Fruit fly (Drosophila melanogaster) whole organism, embryonic: ENCODE data around the gene CG11350.

Experiments
- ATbp ChIP-seq: fragments of 200-800 bp; sonication (Bioruptor generic); optimal IDR thresholded peaks from 2 replicates; lab custom pipeline; 2017; ENCODE audit warnings: missing biosample characterization, mild to moderate bottlenecking, missing genetic modification characterization, missing genetic modification reagents
- Adf1 ChIP-seq: fragments of 200-800 bp; sonication (Bioruptor generic); IDR thresholded peaks from 2 replicates; pipeline ENCODE4 v1.3.6; 2022; ENCODE audit warnings: missing biosample characterization, missing genetic modification characterization
- Atf-2 ChIP-seq: fragments of 200-800 bp; sonication (Bioruptor generic); optimal IDR thresholded peaks from 2 replicates; lab custom pipeline; 2016; ENCODE audit warnings: missing biosample characterization, missing genetic modification characterization
- BEAF-32 ChIP-seq: fragments of 200-800 bp; sonication (Bioruptor generic); optimal IDR thresholded peaks from 3 replicates; lab custom pipeline; 2017; ENCODE audit warnings: missing biosample characterization, missing genetic modification characterization, mild to moderate bottlenecking, moderate library complexity, missing genetic modification reagents
- Bgb ChIP-seq: fragments of 200-800 bp; sonication (Bioruptor generic); IDR thresholded peaks from 2 replicates; pipeline ENCODE4 v1.3.6; 2022; ENCODE audit warnings: missing biosample characterization, missing genetic modification characterization; ENCODE audit not compliant: partially characterized antibody
- CG10267 ChIP-seq: fragments of 200-800 bp; sonication (Bioruptor generic); optimal IDR thresholded peaks from 2 replicates; lab custom pipeline; 2018; ENCODE audit warnings: missing biosample characterization, mild to moderate bottlenecking, missing genetic modification characterization, moderate library complexity
- CG10274 ChIP-seq: fragments of 200-800 bp; sonication (Bioruptor generic); optimal IDR thresholded peaks from 3 replicates; lab custom pipeline; 2017; ENCODE audit warnings: missing biosample characterization, mild to moderate bottlenecking, missing genetic modification characterization
- CG11504 ChIP-seq: fragments of 200-800 bp; sonication (Bioruptor generic); optimal IDR thresholded peaks from 3 replicates; lab custom pipeline; 2019; ENCODE audit warnings: missing biosample characterization, mild to moderate bottlenecking, missing genetic modification characterization, moderate library complexity
- CG1603 ChIP-seq: fragments of 200-800 bp; sonication (Bioruptor generic); optimal IDR thresholded peaks from 2 replicates; lab custom pipeline; 2019; ENCODE audit warnings: missing biosample characterization, mild to moderate bottlenecking, missing genetic modification characterization, moderate library complexity
- CG16815 ChIP-seq: fragments of 200-800 bp; sonication (Bioruptor generic); optimal IDR thresholded peaks from 3 replicates; lab custom pipeline; 2017; ENCODE audit warnings: missing biosample characterization, mild to moderate bottlenecking, missing genetic modification characterization
- CG18619 ChIP-seq: fragments of 200-800 bp; sonication (Bioruptor generic); optimal IDR thresholded peaks from 3 replicates; lab custom pipeline; 2017; ENCODE audit warnings: missing biosample characterization, mild to moderate bottlenecking, missing genetic modification characterization
- CG3163 ChIP-seq: fragments of 200-800 bp; sonication (Bioruptor generic); optimal IDR thresholded peaks from 3 replicates; lab custom pipeline; 2016; ENCODE audit warnings: missing biosample characterization, missing genetic modification characterization
- CG4404 ChIP-seq: fragments of 200-800 bp; sonication (Bioruptor generic); IDR thresholded peaks from 2 replicates; pipeline ENCODE4 v1.3.6; 2022; ENCODE audit warnings: missing biosample characterization, missing genetic modification characterization
- CG4730 ChIP-seq: fragments of 200-800 bp; sonication (Bioruptor generic); IDR thresholded peaks from 2 replicates; pipeline ENCODE4 v1.3.6; 2022; ENCODE audit warnings: missing biosample characterization, missing genetic modification characterization
- CG6272 ChIP-seq: fragments of 200-800 bp; sonication (Bioruptor generic); IDR thresholded peaks from 2 replicates; pipeline ENCODE4 v1.3.6; 2022; ENCODE audit warnings: missing biosample characterization, missing genetic modification characterization
- CG7556 ChIP-seq: fragments of 200-800 bp; sonication (Bioruptor generic); optimal IDR thresholded peaks from 2 replicates; lab custom pipeline; 2017; ENCODE audit warnings: missing biosample characterization, mild to moderate bottlenecking, missing genetic modification characterization
- CG8290 ChIP-seq, 3 experiments: fragments of 200-800 bp; sonication (Bioruptor generic); optimal IDR thresholded peaks; 2 replicates each; lab custom pipeline; 2016 to 2019; ENCODE audit warnings: missing biosample characterization in 3 of 3, missing genetic modification characterization in 3 of 3, mild to moderate bottlenecking in 2 of 3, moderate library complexity in 1 of 3
- CG8388 ChIP-seq: fragments of 200-800 bp; sonication (Bioruptor generic); optimal IDR thresholded peaks from 2 replicates; lab custom pipeline; 2019; ENCODE audit warnings: missing biosample characterization, mild to moderate bottlenecking, missing genetic modification characterization, moderate library complexity
- Chrac-16 ChIP-seq: fragments of 200-800 bp; sonication (Bioruptor generic); optimal IDR thresholded peaks from 3 replicates; lab custom pipeline; 2016; ENCODE audit warnings: missing biosample characterization, missing genetic modification characterization
- Doc3 ChIP-seq: fragments of 200-800 bp; sonication (Bioruptor generic); IDR thresholded peaks from 3 replicates; pipeline ENCODE4 v1.3.6; 2022; ENCODE audit warnings: missing biosample characterization, missing genetic modification characterization; ENCODE audit not compliant: partially characterized antibody
- Dp ChIP-seq: fragments of 200-800 bp; sonication (Bioruptor generic); optimal IDR thresholded peaks from 2 replicates; lab custom pipeline; 2018; ENCODE audit warnings: missing biosample characterization, mild to moderate bottlenecking, missing genetic modification characterization, moderate library complexity
- H15 ChIP-seq: fragments of 200-800 bp; sonication (Bioruptor generic); IDR thresholded peaks from 3 replicates; pipeline ENCODE4 v1.3.6; 2022; ENCODE audit warnings: missing biosample characterization, missing genetic modification characterization
- HLH54F ChIP-seq: fragments of 200-800 bp; sonication (Bioruptor generic); optimal IDR thresholded peaks from 3 replicates; lab custom pipeline; 2016; ENCODE audit warnings: missing biosample characterization, missing genetic modification characterization
- HmgD ChIP-seq: fragments of 200-800 bp; sonication (Bioruptor generic); optimal IDR thresholded peaks from 3 replicates; lab custom pipeline; 2016; ENCODE audit warnings: missing biosample characterization, missing genetic modification characterization
- Hr3 ChIP-seq: fragments of 200-800 bp; sonication (Bioruptor generic); optimal IDR thresholded peaks from 3 replicates; lab custom pipeline; 2016; ENCODE audit warnings: missing biosample characterization, missing genetic modification characterization
- Hr78 ChIP-seq, 2 experiments: fragments of 200-800 bp in 1 of 2; fragments of >200 bp in 1 of 2; sonication (Bioruptor generic) in 1 of 2; optimal IDR thresholded peaks; 2 replicates each; lab custom pipeline; 2017 to 2019; ENCODE audit warnings: missing biosample characterization in 2 of 2, missing genetic modification characterization in 2 of 2, mild to moderate bottlenecking in 1 of 2, moderate library complexity in 1 of 2
- Pdp1 ChIP-seq, 2 experiments: fragments of 200-800 bp; sonication (Bioruptor generic); optimal IDR thresholded peaks; 3 replicates each; lab custom pipeline; 2016; ENCODE audit warnings: missing biosample characterization in 2 of 2, missing genetic modification characterization in 2 of 2, mild to moderate bottlenecking in 1 of 2, moderate library complexity in 1 of 2
- Sin3A ChIP-seq: fragments of >200 bp; optimal IDR thresholded peaks from 2 replicates; lab custom pipeline; 2018
- Taf1 ChIP-seq: fragments of 200-800 bp; sonication (Bioruptor generic); IDR thresholded peaks from 2 replicates; pipeline ENCODE4 v1.3.6; 2022; ENCODE audit warnings: missing biosample characterization, missing genetic modification characterization
- Trl ChIP-seq, 3 experiments: fragments of >200 bp in 2 of 3; fragments of 200-800 bp in 1 of 3; sonication (Bioruptor generic) in 1 of 3; optimal IDR thresholded peaks; 2 replicates in 1 of 3; 3 replicates in 2 of 3; lab custom pipeline; 2016 to 2017; ENCODE audit warnings: missing biosample characterization in 1 of 3, missing genetic modification characterization in 1 of 3
- Xbp1 ChIP-seq: fragments of 200-800 bp; sonication (Bioruptor generic); optimal IDR thresholded peaks from 3 replicates; lab custom pipeline; 2016; ENCODE audit warnings: missing biosample characterization, mild to moderate bottlenecking, missing genetic modification characterization
- bbx ChIP-seq: fragments of 200-800 bp; sonication (Bioruptor generic); IDR thresholded peaks from 2 replicates; pipeline ENCODE4 v1.3.6; 2022; ENCODE audit warnings: missing biosample characterization, missing genetic modification characterization; ENCODE audit not compliant: partially characterized antibody
- bsh ChIP-seq, 2 experiments: fragments of 200-800 bp; sonication (Bioruptor generic); optimal IDR thresholded peaks; 2 replicates each; lab custom pipeline; 2017 to 2018; ENCODE audit warnings: mild to moderate bottlenecking in 2 of 2, missing biosample characterization in 2 of 2, missing genetic modification characterization in 2 of 2, moderate library complexity in 1 of 2
- chif ChIP-seq, 2 experiments: fragments of 200-800 bp; sonication (Bioruptor generic); optimal IDR thresholded peaks; 3 replicates each; lab custom pipeline; 2016; ENCODE audit warnings: missing biosample characterization in 2 of 2, missing genetic modification characterization in 2 of 2
- chm ChIP-seq: fragments of 200-800 bp; sonication (Bioruptor generic); IDR thresholded peaks from 2 replicates; pipeline ENCODE4 v1.3.6; 2022; ENCODE audit warnings: missing biosample characterization, missing genetic modification characterization
- croc ChIP-seq: fragments of 200-800 bp; sonication (Bioruptor generic); conservative IDR thresholded peaks from 3 replicates; pipeline ENCODE4 v1.3.6; 2022; ENCODE audit warnings: missing biosample characterization, missing genetic modification characterization
- disco-r ChIP-seq: fragments of 200-800 bp; sonication (Bioruptor generic); optimal IDR thresholded peaks from 2 replicates; lab custom pipeline; 2016; ENCODE audit warnings: missing biosample characterization, missing genetic modification characterization
- dm ChIP-seq: fragments of 200-800 bp; sonication (Bioruptor generic); optimal IDR thresholded peaks from 3 replicates; lab custom pipeline; 2016; ENCODE audit warnings: missing biosample characterization, missing genetic modification characterization
- ems ChIP-seq: fragments of 200-800 bp; sonication (Bioruptor generic); optimal IDR thresholded peaks from 3 replicates; lab custom pipeline; 2016; ENCODE audit warnings: missing biosample characterization, missing genetic modification characterization
- fd102C ChIP-seq: fragments of 200-800 bp; sonication (Bioruptor generic); optimal IDR thresholded peaks from 2 replicates; lab custom pipeline; 2018; ENCODE audit warnings: missing biosample characterization, mild to moderate bottlenecking, missing genetic modification characterization, moderate library complexity
- gem ChIP-seq: fragments of 200-800 bp; sonication (Bioruptor generic); optimal IDR thresholded peaks from 2 replicates; lab custom pipeline; 2019; ENCODE audit warnings: missing biosample characterization, mild to moderate bottlenecking, missing genetic modification characterization, moderate library complexity
- grn ChIP-seq: fragments of 200-800 bp; sonication (Bioruptor generic); optimal IDR thresholded peaks from 3 replicates; lab custom pipeline; 2017; ENCODE audit warnings: missing biosample characterization, missing genetic modification characterization
- lola ChIP-seq, 3 experiments: fragments of >200 bp in 2 of 3; fragments of 200-800 bp in 1 of 3; sonication (Bioruptor generic) in 1 of 3; optimal IDR thresholded peaks; 2 replicates each; lab custom pipeline; 2017 to 2019; ENCODE audit warnings: missing biosample characterization in 3 of 3, missing genetic modification characterization in 3 of 3, mild to moderate bottlenecking in 1 of 3, moderate library complexity in 1 of 3
- mld ChIP-seq: fragments of 200-800 bp; sonication (Bioruptor generic); IDR thresholded peaks from 3 replicates; pipeline ENCODE4 v1.3.6; 2022; ENCODE audit warnings: missing biosample characterization, missing genetic modification characterization; ENCODE audit not compliant: partially characterized antibody
- oc ChIP-seq: fragments of 200-800 bp; sonication (Bioruptor generic); optimal IDR thresholded peaks from 2 replicates; lab custom pipeline; 2018; ENCODE audit warnings: missing biosample characterization, mild to moderate bottlenecking, missing genetic modification characterization, moderate library complexity
- row ChIP-seq: fragments of 200-800 bp; sonication (Bioruptor generic); IDR thresholded peaks from 3 replicates; pipeline ENCODE4 v1.3.6; 2022; ENCODE audit warnings: missing biosample characterization, missing genetic modification characterization
- run ChIP-seq: fragments of 200-800 bp; sonication (Bioruptor generic); optimal IDR thresholded peaks from 3 replicates; lab custom pipeline; 2018; ENCODE audit warnings: missing biosample characterization, mild to moderate bottlenecking, missing genetic modification characterization
- sens ChIP-seq: fragments of 200-800 bp; sonication (Bioruptor generic); peaks from one replicate; lab custom pipeline; 2016; ENCODE audit warnings: missing biosample characterization, missing genetic modification characterization
- zfh1 ChIP-seq: fragments of 200-800 bp; sonication (Bioruptor generic); IDR thresholded peaks from 3 replicates; pipeline ENCODE4 v1.3.6; 2022; ENCODE audit warnings: missing biosample characterization, missing genetic modification characterization

The CG11350 gene

dm6 chr3L:4508926-4509457, 26.4 kb downstream of the CG11350 start (continued):
- TF ChIP-seq CG6272 (GFP tag; lab: Robert Waterston, UW), result no peak
- TF ChIP-seq CG3163, result no peak
- no peak for TF ChIP-seq Pdp1 (GFP tag; optimal IDR thresholded peaks at IDR 0.05; lab: Kevin White, UChicago)
- peak; percentile 16 for TF ChIP-seq CG8388 (GFP tag; lab: Kevin White, UChicago)
- TF ChIP-seq sens (GFP tag; lab: Kevin White, UChicago), result peak; percentile 56
- no peak for TF ChIP-seq CG10267 (tag; lab: Kevin White, UChicago)
- TF ChIP-seq Hr3 (GFP tag; lab: Kevin White, UChicago), result no peak
- TF ChIP-seq row (GFP tag; lab: Robert Waterston, UW), result 0 out of 3 replicates have a peak, but pooled peaks have one; percentile 32
- TF ChIP-seq mld (GFP tag; lab: Robert Waterston, UW), result no peak
- no peak for TF ChIP-seq lola (GFP tag; optimal IDR thresholded peaks at IDR 0.05; lab: Kevin White, UChicago)
- no peak for TF ChIP-seq HmgD (GFP tag; lab: Kevin White, UChicago)
- TF ChIP-seq Dp (GFP tag; lab: Kevin White, UChicago), result no peak
- TF ChIP-seq bbx (GFP tag; lab: Robert Waterston, UW), result no peak
- TF ChIP-seq CG1603 (tag; lab: Kevin White, UChicago), result no peak
- TF ChIP-seq CG10274 (GFP tag; lab: Kevin White, UChicago), result no peak
- TF ChIP-seq CG4730, result no peak
- no peak for TF ChIP-seq run (tag; lab: Kevin White, UChicago)
- no peak for TF ChIP-seq CG7556 (GFP tag; lab: Kevin White, UChicago)
- no peak for TF ChIP-seq Xbp1 (GFP tag; lab: Kevin White, UChicago)
- TF ChIP-seq H15 (GFP tag; lab: Robert Waterston, UW), result no peak
- peak; percentile 59 for TF ChIP-seq gem (tag; lab: Kevin White, UChicago)
- TF ChIP-seq CG16815, result no peak
- TF ChIP-seq BEAF-32 (GFP tag; lab: Kevin White, UChicago), result no peak
- no peak for TF ChIP-seq Trl (optimal IDR thresholded peaks at IDR 0.05; lab: Kevin White, UChicago)
- TF ChIP-seq Trl (GFP tag; optimal IDR thresholded peaks at IDR 0.05; lab: Kevin White, UChicago), result no peak
- TF ChIP-seq chm (GFP tag; lab: Robert Waterston, UW), result no peak
- no peak for TF ChIP-seq CG18619 (GFP tag; lab: Kevin White, UChicago)
- no peak for TF ChIP-seq Adf1 (GFP tag; lab: Robert Waterston, UW)
- no peak for TF ChIP-seq Atf-2 (GFP tag; lab: Kevin White, UChicago)
- no peak for TF ChIP-seq zfh1 (GFP tag; lab: Robert Waterston, UW)
- no peak for TF ChIP-seq grn (GFP tag; lab: Kevin White, UChicago)
- no peak for TF ChIP-seq Chrac-16 (GFP tag; lab: Kevin White, UChicago)
- TF ChIP-seq Taf1 (GFP tag; lab: Robert Waterston, UW), result no peak
- TF ChIP-seq HLH54F (GFP tag; lab: Kevin White, UChicago), result no peak
- TF ChIP-seq CG4404, result no peak
- TF ChIP-seq CG8290 (GFP tag; optimal IDR thresholded peaks at IDR 0.05; lab: Kevin White, UChicago), result no peak
- TF ChIP-seq CG8290 (tag; optimal IDR thresholded peaks at IDR 0.05; lab: Kevin White, UChicago), result no peak
- no peak for TF ChIP-seq croc (GFP tag; lab: Robert Waterston, UW)
- peak; percentile 31 for TF ChIP-seq oc (tag; lab: Kevin White, UChicago)
- TF ChIP-seq dm (GFP tag; lab: Kevin White, UChicago), result no peak
- no peak for TF ChIP-seq CG11504 (tag; lab: Kevin White, UChicago)
- TF ChIP-seq ATbp (GFP tag; lab: Kevin White, UChicago), result peak; percentile 27
- TF ChIP-seq chif (GFP tag; optimal IDR thresholded peaks at IDR 0.05; lab: Kevin White, UChicago), result no peak
- no peak for TF ChIP-seq fd102C (GFP tag; lab: Kevin White, UChicago)
- no peak for TF ChIP-seq Hr78 (GFP tag; optimal IDR thresholded peaks at IDR 0.05; lab: Kevin White, UChicago)
- no peak for TF ChIP-seq Bgb (GFP tag; lab: Robert Waterston, UW)
- no peak for TF ChIP-seq Sin3A (lab: Kevin White, UChicago)
- no peak for TF ChIP-seq ems (GFP tag; lab: Kevin White, UChicago)
- peak in 1 of 2 experiments; percentile 2 for TF ChIP-seq bsh (GFP tag; optimal IDR thresholded peaks at IDR 0.05; lab: Kevin White, UChicago)
- no peak for TF ChIP-seq Doc3 (GFP tag; lab: Robert Waterston, UW)
- no peak for TF ChIP-seq disco-r (GFP tag; lab: Kevin White, UChicago)
